Fruit fly (Drosophila melanogaster): ENCODE data around the gene CG44261.

Gene CG44261

dm6 chr3R:9401127-9401603 lies 6.8 kb downstream of the CG44261 start, which contains the start of the genes RpL34b and CG8132 (continued):
- TF ChIP-seq eg (GFP tag; IDR thresholded peaks at IDR 0.05) = peak; percentile 97
- TF ChIP-seq Ets96B (tag; optimal IDR thresholded peaks at IDR 0.05) = peak; percentile 84
- TF ChIP-seq CG3919 (GFP tag; optimal IDR thresholded peaks at IDR 0.05) = peak; percentile 94
- peak; percentile 88 for TF ChIP-seq CG34406 (GFP tag; optimal IDR thresholded peaks at IDR 0.05)
- TF ChIP-seq dsx (GFP tag; optimal IDR thresholded peaks at IDR 0.05; ENCODE audit: poor library complexity, severe bottlenecking) = peak; percentile 81
- peak; percentile 92 for TF ChIP-seq CG6792 (GFP tag; optimal IDR thresholded peaks at IDR 0.05)
- TF ChIP-seq CG4318 (GFP tag; optimal IDR thresholded peaks at IDR 0.05) = no peak
- peak; percentile 82 for TF ChIP-seq CG11294 (GFP tag; IDR thresholded peaks at IDR 0.05)
- TF ChIP-seq CG6163 (GFP tag; IDR thresholded peaks at IDR 0.05) = peak; percentile 91
- TF ChIP-seq CG6276 (GFP tag; optimal IDR thresholded peaks at IDR 0.05) = no peak
- peak; percentile 86 for TF ChIP-seq dac (GFP tag; optimal IDR thresholded peaks at IDR 0.05)
- peak; percentile 95 for TF ChIP-seq Hr39 (GFP tag; optimal IDR thresholded peaks at IDR 0.05)
- peak; percentile 79 for TF ChIP-seq fd85E (GFP tag; optimal IDR thresholded peaks at IDR 0.05)
- peak; percentile 84 for TF ChIP-seq CG6808 (GFP tag; optimal IDR thresholded peaks at IDR 0.05)
- TF ChIP-seq CG16779 (tag; optimal IDR thresholded peaks at IDR 0.05) = peak; percentile 71
- peak; percentile 97 for TF ChIP-seq lz (GFP tag; optimal IDR thresholded peaks at IDR 0.05)
- TF ChIP-seq Sox14 (GFP tag; optimal IDR thresholded peaks at IDR 0.05) = peak; percentile 92
- peak; percentile 76 to 89 for TF ChIP-seq salr (GFP tag; optimal IDR thresholded peaks at IDR 0.05)
- peak; percentile 87 for TF ChIP-seq fkh (GFP tag; optimal IDR thresholded peaks at IDR 0.05)
- TF ChIP-seq CG1621 (tag; optimal IDR thresholded peaks at IDR 0.05) = peak; percentile 82
- peak; percentile 86 for TF ChIP-seq CG8632 (GFP tag; optimal IDR thresholded peaks at IDR 0.05)
- peak; percentile 96 for TF ChIP-seq CG31627 (GFP tag; optimal IDR thresholded peaks at IDR 0.05)
- peak; percentile 96 for TF ChIP-seq CG3032 (tag; optimal IDR thresholded peaks at IDR 0.05)
- TF ChIP-seq CG32006 (GFP tag; optimal IDR thresholded peaks at IDR 0.05) = peak; percentile 89
- peak; percentile 96 for TF ChIP-seq Eip78C (GFP tag)
- peak; percentile 86 for TF ChIP-seq net (GFP tag; optimal IDR thresholded peaks at IDR 0.05)
- peak in 1 of 2 experiments; percentile 84 for TF ChIP-seq ss (GFP tag; optimal IDR thresholded peaks at IDR 0.05)
- peak; percentile 95 for TF ChIP-seq cyc (GFP tag; optimal IDR thresholded peaks at IDR 0.05)

DNA sequence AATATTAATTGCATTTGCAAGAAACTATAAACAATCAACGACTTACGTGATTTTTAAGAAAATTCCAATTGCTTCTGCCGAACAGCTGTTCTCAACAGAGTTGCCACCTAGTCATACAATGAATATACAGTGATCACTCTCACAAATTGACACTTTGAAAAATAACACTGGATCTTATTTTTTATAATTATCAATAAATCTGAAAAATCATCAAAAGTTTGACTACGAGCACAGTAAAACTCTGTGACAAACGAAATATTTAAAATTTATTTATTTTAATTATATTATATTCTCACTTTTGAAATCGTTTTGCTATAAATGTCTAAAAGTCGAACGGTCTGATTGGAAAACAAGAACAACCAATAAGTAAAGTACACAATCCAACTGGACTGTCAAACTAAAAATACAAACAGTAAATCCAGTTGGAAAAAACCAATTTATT lies 8.0 kb downstream of the CG44261 start, which contains the start of gene CG34117:
TSS of gene CG34117 (minus strand) at position 103 of the 442 bp plus-strand sequence.
- TF ChIP-seq Met (GFP tag; optimal IDR thresholded peaks at IDR 0.05) = peak; percentile 79
- peak; percentile 79 for TF ChIP-seq OdsH (GFP tag; optimal IDR thresholded peaks at IDR 0.05)
- TF ChIP-seq fkh (GFP tag; optimal IDR thresholded peaks at IDR 0.05) = peak; percentile 40
- TF ChIP-seq salr (GFP tag; optimal IDR thresholded peaks at IDR 0.05) = peak; percentile 10 to 55
- peak; percentile 40 for TF ChIP-seq Eip93F (GFP tag; optimal IDR thresholded peaks at IDR 0.05)
- TF ChIP-seq CG11762 (GFP tag; optimal IDR thresholded peaks at IDR 0.05; ENCODE audit: insufficient read depth) = peak; percentile 41
- peak; percentile 43 for TF ChIP-seq vri (GFP tag; optimal IDR thresholded peaks at IDR 0.05)
- TF ChIP-seq CG31627 (GFP tag; optimal IDR thresholded peaks at IDR 0.05) = peak; percentile 80
- TF ChIP-seq CG3032 (tag; optimal IDR thresholded peaks at IDR 0.05) = peak; percentile 67
- TF ChIP-seq Sox15 (GFP tag; optimal IDR thresholded peaks at IDR 0.05) = peak; percentile 42
- peak; percentile 33 for TF ChIP-seq CG6808 (GFP tag; optimal IDR thresholded peaks at IDR 0.05)
- peak; percentile 75 for TF ChIP-seq Smox (GFP tag; optimal IDR thresholded peaks at IDR 0.05)
- peak; percentile 71 for TF ChIP-seq CG15336 (GFP tag; IDR thresholded peaks at IDR 0.05)
- peak; percentile 90 for TF ChIP-seq svp (GFP tag)
- TF ChIP-seq fd59A (GFP tag; optimal IDR thresholded peaks at IDR 0.05) = no peak
- TF ChIP-seq CG8319 (GFP tag; optimal IDR thresholded peaks at IDR 0.05) = peak; percentile 44
- TF ChIP-seq CG8119 (GFP tag; IDR thresholded peaks at IDR 0.05) = peak; percentile 65; the same call in 2 of the 3 replicates
- TF ChIP-seq CG9139 (GFP tag; optimal IDR thresholded peaks at IDR 0.05) = no peak
- TF ChIP-seq fd85E (GFP tag; optimal IDR thresholded peaks at IDR 0.05) = no peak
- TF ChIP-seq eg (GFP tag; IDR thresholded peaks at IDR 0.05) = peak; percentile 82
- TF ChIP-seq Hr38 (GFP tag; optimal IDR thresholded peaks at IDR 0.05) = no peak
- TF ChIP-seq CG6163 (GFP tag; IDR thresholded peaks at IDR 0.05) = peak; percentile 86
- peak; percentile 74 for TF ChIP-seq CG10669 (GFP tag; optimal IDR thresholded peaks at IDR 0.05)
- peak; percentile 45 for TF ChIP-seq Lpt (GFP tag; optimal IDR thresholded peaks at IDR 0.05)
- TF ChIP-seq CG10631 (GFP tag; optimal IDR thresholded peaks at IDR 0.05) = peak; percentile 75
- no peak for TF ChIP-seq dac (GFP tag; optimal IDR thresholded peaks at IDR 0.05)
- peak; percentile 72 for TF ChIP-seq topi (GFP tag; optimal IDR thresholded peaks at IDR 0.05)
- TF ChIP-seq Sox102F (GFP tag; optimal IDR thresholded peaks at IDR 0.05) = peak; percentile 65
- TF ChIP-seq spab (GFP tag; optimal IDR thresholded peaks at IDR 0.05) = peak; percentile 23
- TF ChIP-seq Hr4 (GFP tag; optimal IDR thresholded peaks at IDR 0.05) = peak; percentile 76
- no peak for TF ChIP-seq CG6276 (GFP tag; optimal IDR thresholded peaks at IDR 0.05)
- peak; percentile 1 to 28 for TF ChIP-seq ss (GFP tag; optimal IDR thresholded peaks at IDR 0.05)
